Worm (Caenorhabditis elegans): ENCODE data around the gene gldi-11.

DNA sequence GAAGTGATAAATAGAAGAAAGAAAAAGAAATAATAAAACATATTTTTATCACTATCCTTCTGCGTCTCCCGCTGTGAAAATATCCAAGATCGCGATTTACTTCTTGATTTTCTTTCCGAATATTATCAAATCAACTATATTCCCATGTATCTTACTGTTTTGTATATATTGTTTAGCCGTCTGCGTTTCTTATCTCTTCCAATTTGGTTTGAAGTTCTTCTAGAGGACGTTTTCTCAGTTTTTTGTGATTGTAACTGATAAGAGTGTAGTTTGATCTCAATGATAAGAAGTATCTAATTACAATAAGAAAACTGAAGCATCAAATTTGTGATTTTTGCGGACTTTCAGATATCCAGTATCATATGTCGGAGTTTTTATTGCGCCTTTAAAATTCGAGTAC, 15.1 kb upstream of the gldi-11 start:
- TF ChIP-seq ama-1 (optimal IDR thresholded peaks at IDR 0.05), result no peak
- no peak for TF ChIP-seq nhr-67 (tag; optimal IDR thresholded peaks at IDR 0.05)
- no peak for TF ChIP-seq nhr-28 (tag; optimal IDR thresholded peaks at IDR 0.05)
- no peak for TF ChIP-seq ztf-4 (tag; optimal IDR thresholded peaks at IDR 0.05)
- no peak for TF ChIP-seq egl-27 (tag; optimal IDR thresholded peaks at IDR 0.05)
- TF ChIP-seq nhr-12 (tag; optimal IDR thresholded peaks at IDR 0.05), result no peak
- TF ChIP-seq pha-4 (tag; optimal IDR thresholded peaks at IDR 0.05), result no peak
- TF ChIP-seq nhr-25 (tag; optimal IDR thresholded peaks at IDR 0.05), result no peak
- TF ChIP-seq ceh-16 (tag; optimal IDR thresholded peaks at IDR 0.05), result no peak
- TF ChIP-seq unc-62 (GFP tag; optimal IDR thresholded peaks at IDR 0.05), result no peak
- TF ChIP-seq nhr-76 (tag; optimal IDR thresholded peaks at IDR 0.05), result peak; percentile 65
- no peak for TF ChIP-seq mdl-1 (tag; optimal IDR thresholded peaks at IDR 0.05)
- TF ChIP-seq jun-1 (tag; optimal IDR thresholded peaks at IDR 0.05), result no peak
